Fruit fly (Drosophila melanogaster): Measurements from ENCODE around the gene Akap200.

Gene Akap200

dm6 chr2L:8376717-8377116 lies 38.8 kb upstream of the Akap200 start, which contains the start of the genes CG13390 and CG17294 (continued):
- TF ChIP-seq D19A (tag; optimal IDR thresholded peaks at IDR 0.05) (peak; percentile 98), luna (GFP tag; optimal IDR thresholded peaks at IDR 0.05) (peak; percentile 86), gce (GFP tag; IDR thresholded peaks at IDR 0.05) (peak; percentile 100), ase (GFP tag; IDR thresholded peaks at IDR 0.05) (peak; percentile 99), slp2 (GFP tag; optimal IDR thresholded peaks at IDR 0.05) (peak; percentile 88), Lim3 (GFP tag; IDR thresholded peaks at IDR 0.05) (peak; percentile 98), CG13624 (GFP tag; optimal IDR thresholded peaks at IDR 0.05) (peak; percentile 97), trem (tag; optimal IDR thresholded peaks at IDR 0.05) (peak; percentile 97), br (optimal IDR thresholded peaks at IDR 0.05) (no peak), MESR4 (GFP tag; optimal IDR thresholded peaks at IDR 0.05) (peak; percentile 82), Vsx1 (GFP tag; optimal IDR thresholded peaks at IDR 0.05) (peak; percentile 98), Rx (GFP tag; IDR thresholded peaks at IDR 0.05) (peak; percentile 99), CG16815 (GFP tag; optimal IDR thresholded peaks at IDR 0.05) (peak; percentile 99), org-1 (GFP tag; optimal IDR thresholded peaks at IDR 0.05) (peak; percentile 98), TFAM (GFP tag; optimal IDR thresholded peaks at IDR 0.05) (peak; percentile 91), CG12659 (GFP tag; optimal IDR thresholded peaks at IDR 0.05) (peak; percentile 100), CG17361 (GFP tag; IDR thresholded peaks at IDR 0.05) (peak; percentile 100), Nf-YB (GFP tag; optimal IDR thresholded peaks at IDR 0.05) (peak; percentile 91), CG31388 (GFP tag; optimal IDR thresholded peaks at IDR 0.05) (peak; percentile 99), CG13123 (GFP tag; optimal IDR thresholded peaks at IDR 0.05) (peak; percentile 98), dan (GFP tag; IDR thresholded peaks at IDR 0.05) (peak; percentile 97), CG12744 (GFP tag; optimal IDR thresholded peaks at IDR 0.05) (peak; percentile 96), CG18619 (GFP tag; optimal IDR thresholded peaks at IDR 0.05) (peak; percentile 99), bab2 (GFP tag; optimal IDR thresholded peaks at IDR 0.05) (peak; percentile 96), Adf1 (GFP tag; IDR thresholded peaks at IDR 0.05) (peak; percentile 93), fd64A (GFP tag; optimal IDR thresholded peaks at IDR 0.05) (peak; percentile 98), Bdp1 (GFP tag; optimal IDR thresholded peaks at IDR 0.05) (peak; percentile 88), CG2116 (GFP tag; optimal IDR thresholded peaks at IDR 0.05) (peak; percentile 92), Sox102F (GFP tag; optimal IDR thresholded peaks at IDR 0.05) (peak; percentile 100), tgo (GFP tag; IDR thresholded peaks at IDR 0.05) (peak; percentile 100), Atf6 (GFP tag; IDR thresholded peaks at IDR 0.05) (peak; percentile 100), Elba2 (GFP tag; optimal IDR thresholded peaks at IDR 0.05) (peak; percentile 82), corto (GFP tag; optimal IDR thresholded peaks at IDR 0.05) (peak; percentile 99), CG1233 (GFP tag; optimal IDR thresholded peaks at IDR 0.05) (peak; percentile 99), insv (GFP tag; optimal IDR thresholded peaks at IDR 0.05) (peak in 1 of 2 experiments; percentile 87), CG2129 (GFP tag; IDR thresholded peaks at IDR 0.05; ENCODE audit: partially characterized antibody) (peak; percentile 51; the same call in 1 of the 2 replicates), CG9727 (GFP tag; optimal IDR thresholded peaks at IDR 0.05) (peak; percentile 99), CG33557 (GFP tag; optimal IDR thresholded peaks at IDR 0.05) (peak; percentile 99), Dip2 (GFP tag; IDR thresholded peaks at IDR 0.05) (peak; percentile 79), maf-S (GFP tag; optimal IDR thresholded peaks at IDR 0.05) (peak; percentile 94), CG12236 (GFP tag; optimal IDR thresholded peaks at IDR 0.05) (peak; percentile 85), CG10543 (GFP tag; optimal IDR thresholded peaks at IDR 0.05) (peak; percentile 98), CG31441 (GFP tag; IDR thresholded peaks at IDR 0.05) (peak; percentile 100), shn (GFP tag; optimal IDR thresholded peaks at IDR 0.05) (peak; percentile 77), bowl (GFP tag; IDR thresholded peaks at IDR 0.05) (peak; percentile 99), sob (GFP tag; IDR thresholded peaks at IDR 0.05) (peak; percentile 100), dmrt99B (tag; optimal IDR thresholded peaks at IDR 0.05) (peak; percentile 100), Aef1 (GFP tag; IDR thresholded peaks at IDR 0.05) (peak; percentile 100), ems (GFP tag; optimal IDR thresholded peaks at IDR 0.05) (peak; percentile 97), yki (optimal IDR thresholded peaks at IDR 0.05) (no peak), CG6689 (GFP tag; IDR thresholded peaks at IDR 0.05) (peak; percentile 99), CG3995 (GFP tag; optimal IDR thresholded peaks at IDR 0.05) (peak; percentile 90), jigr1 (GFP tag; IDR thresholded peaks at IDR 0.05) (peak; percentile 99)

All from whole organism, embryonic.